Fruit fly (Drosophila melanogaster): ENCODE data around the gene CG31415.

CG31415 gene

DNA sequence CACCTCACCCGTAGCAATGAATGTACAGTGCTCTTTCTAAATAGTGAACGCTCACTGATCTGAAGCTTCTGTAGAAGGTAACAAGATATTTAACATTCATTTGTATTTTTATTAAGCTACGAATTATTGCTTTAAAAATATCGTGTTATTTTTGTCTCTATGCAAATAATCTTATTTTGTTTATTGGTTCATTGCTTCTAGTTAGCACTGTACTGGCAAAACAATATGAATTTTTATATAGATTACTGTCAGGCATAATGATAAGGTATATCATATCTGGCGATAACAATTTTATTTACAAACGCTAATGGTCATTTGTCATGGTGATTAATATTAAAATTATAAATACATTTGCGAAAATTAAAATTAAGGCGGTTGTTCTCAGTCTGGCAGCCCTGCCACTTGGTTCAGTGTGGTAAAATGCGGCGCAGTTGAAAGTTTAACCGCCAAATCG is 28.2 kb downstream of the CG31415 start, which contains the start of gene CG9471 (continued):
- TF ChIP-seq CG17568 (GFP tag; optimal IDR thresholded peaks at IDR 0.05) (no peak), zen (tag; optimal IDR thresholded peaks at IDR 0.05) (peak; percentile 88), Side (GFP tag; optimal IDR thresholded peaks at IDR 0.05) (peak; percentile 88), CHES-1-like (GFP tag; optimal IDR thresholded peaks at IDR 0.05) (peak; percentile 84), CG12744 (GFP tag; optimal IDR thresholded peaks at IDR 0.05) (peak; percentile 83), crol (GFP tag; IDR thresholded peaks at IDR 0.05) (0 out of 2 replicates have a peak, but pooled peaks have one; percentile 6), TFAM (GFP tag; optimal IDR thresholded peaks at IDR 0.05) (peak; percentile 38), CG10321 (GFP tag; IDR thresholded peaks at IDR 0.05) (peak; percentile 67), slou (GFP tag; optimal IDR thresholded peaks at IDR 0.05) (peak; percentile 91), Elba2 (GFP tag; optimal IDR thresholded peaks at IDR 0.05) (peak; percentile 54), CG17359 (tag; optimal IDR thresholded peaks at IDR 0.05) (peak; percentile 92), emc (GFP tag; optimal IDR thresholded peaks at IDR 0.05) (peak; percentile 70), Dll (GFP tag; IDR thresholded peaks at IDR 0.05; ENCODE audit: partially characterized antibody) (no peak), Scr (GFP tag; IDR thresholded peaks at IDR 0.05; ENCODE audit: partially characterized antibody) (no peak), bigmax (GFP tag; optimal IDR thresholded peaks at IDR 0.05) (peak; percentile 1), unpg (GFP tag; optimal IDR thresholded peaks at IDR 0.05) (peak; percentile 94), ken (GFP tag; IDR thresholded peaks at IDR 0.05) (peak; percentile 77), CG33557 (GFP tag; optimal IDR thresholded peaks at IDR 0.05) (peak; percentile 82), CG12299 (tag; optimal IDR thresholded peaks at IDR 0.05) (peak; percentile 92), Spps (tag; optimal IDR thresholded peaks at IDR 0.05) (peak; percentile 83), CG15011 (GFP tag; optimal IDR thresholded peaks at IDR 0.05) (peak; percentile 86), CG5953 (GFP tag; IDR thresholded peaks at IDR 0.05) (peak; percentile 83), CG11398 (GFP tag; optimal IDR thresholded peaks at IDR 0.05) (peak; percentile 35), CG7745 (tag; optimal IDR thresholded peaks at IDR 0.05) (peak; percentile 58), gem (tag; optimal IDR thresholded peaks at IDR 0.05) (peak; percentile 95), Sry-β (GFP tag; optimal IDR thresholded peaks at IDR 0.05) (peak; percentile 10), Ets97D (GFP tag; optimal IDR thresholded peaks at IDR 0.05) (peak; percentile 70), CG13424 (tag; optimal IDR thresholded peaks at IDR 0.05) (peak; percentile 90), CG14050 (GFP tag; IDR thresholded peaks at IDR 0.05) (peak; percentile 90), CrebB (tag; optimal IDR thresholded peaks at IDR 0.05) (peak; percentile 88), fu2 (GFP tag; optimal IDR thresholded peaks at IDR 0.05) (peak; percentile 90), grn (GFP tag; optimal IDR thresholded peaks at IDR 0.05) (peak; percentile 82), CG10565 (GFP tag; optimal IDR thresholded peaks at IDR 0.05) (peak; percentile 64), CG9727 (GFP tag; optimal IDR thresholded peaks at IDR 0.05) (peak; percentile 92), Sin3A (optimal IDR thresholded peaks at IDR 0.05) (no peak), wor (GFP tag; IDR thresholded peaks at IDR 0.05) (peak; percentile 83), CG7271 (tag; optimal IDR thresholded peaks at IDR 0.05) (peak; percentile 73), crp (GFP tag; optimal IDR thresholded peaks at IDR 0.05) (peak in 1 of 2 experiments; percentile 38), sr (GFP tag; IDR thresholded peaks at IDR 0.05) (peak; percentile 48; the same call in 1 of the 3 replicates), ranshi (GFP tag; IDR thresholded peaks at IDR 0.05) (peak; percentile 94), D19A (tag; optimal IDR thresholded peaks at IDR 0.05) (peak; percentile 87), Vsx1 (GFP tag; optimal IDR thresholded peaks at IDR 0.05) (peak; percentile 74), CG18011 (GFP tag; optimal IDR thresholded peaks at IDR 0.05) (peak; percentile 72), ato (GFP tag; IDR thresholded peaks at IDR 0.05; ENCODE audit: partially characterized antibody) (no peak), CG18619 (GFP tag; optimal IDR thresholded peaks at IDR 0.05) (peak; percentile 84), CG11695 (GFP tag; IDR thresholded peaks at IDR 0.05) (peak; percentile 92), CG1647 (GFP tag; optimal IDR thresholded peaks at IDR 0.05) (peak; percentile 85), NC2β (GFP tag; optimal IDR thresholded peaks at IDR 0.05) (peak; percentile 89), HLHmδ (GFP tag; optimal IDR thresholded peaks at IDR 0.05) (no peak), CG12155 (GFP tag; optimal IDR thresholded peaks at IDR 0.05) (peak; percentile 93)
